Fruit fly (Drosophila melanogaster) whole organism, embryonic: ENCODE results near the gene ebd1.

Experiments used
- Awh ChIP-seq: fragments of 200-800 bp; sonication (Bioruptor generic); IDR thresholded peaks from 2 replicates; pipeline ENCODE4, ENCODE4 v1.3.6; 2022; ENCODE audit warnings: missing biosample characterization, missing genetic modification characterization
- B-H2 ChIP-seq: fragments of 200-800 bp; sonication (Bioruptor generic); optimal IDR thresholded peaks from 2 replicates; lab custom pipeline; 2018; ENCODE audit warnings: missing biosample characterization, mild to moderate bottlenecking, missing genetic modification characterization
- CG10267 ChIP-seq: fragments of 200-800 bp; sonication (Bioruptor generic); optimal IDR thresholded peaks from 2 replicates; lab custom pipeline; 2018; ENCODE audit warnings: missing biosample characterization, mild to moderate bottlenecking, missing genetic modification characterization, moderate library complexity
- CG10431 ChIP-seq: fragments of 200-800 bp; sonication (Bioruptor generic); optimal IDR thresholded peaks from 3 replicates; lab custom pipeline; 2018; ENCODE audit warnings: missing biosample characterization, mild to moderate bottlenecking, missing genetic modification characterization
- CG11398 ChIP-seq: fragments of 200-800 bp; sonication (Bioruptor generic); optimal IDR thresholded peaks from 2 replicates; lab custom pipeline; 2016; ENCODE audit warnings: missing biosample characterization, missing genetic modification characterization
- CG12299 ChIP-seq: fragments of 200-800 bp; sonication (Bioruptor generic); optimal IDR thresholded peaks from 2 replicates; lab custom pipeline; 2018; ENCODE audit warnings: missing biosample characterization, mild to moderate bottlenecking, missing genetic modification characterization
- CG12769 ChIP-seq: fragments of 200-800 bp; sonication (Bioruptor generic); optimal IDR thresholded peaks from 2 replicates; lab custom pipeline; 2019; ENCODE audit warnings: missing biosample characterization, mild to moderate bottlenecking, missing genetic modification characterization, moderate library complexity
- CG13123 ChIP-seq: fragments of 200-800 bp; sonication (Bioruptor generic); optimal IDR thresholded peaks from 2 replicates; lab custom pipeline; 2016; ENCODE audit warnings: missing biosample characterization, missing genetic modification characterization
- CG13296 ChIP-seq: fragments of 200-800 bp; sonication (Bioruptor generic); optimal IDR thresholded peaks from 3 replicates; lab custom pipeline; 2018; ENCODE audit warnings: missing biosample characterization, mild to moderate bottlenecking, missing genetic modification characterization
- CG13624 ChIP-seq: fragments of 200-800 bp; sonication (Bioruptor generic); optimal IDR thresholded peaks from 2 replicates; lab custom pipeline; 2016; ENCODE audit warnings: missing biosample characterization, missing genetic modification characterization
- CG13894 ChIP-seq: fragments of 200-800 bp; sonication (Bioruptor generic); optimal IDR thresholded peaks from 3 replicates; lab custom pipeline; 2018; ENCODE audit warnings: missing biosample characterization, mild to moderate bottlenecking, missing genetic modification characterization, moderate library complexity
- CG15269 ChIP-seq: fragments of 200-800 bp; sonication (Bioruptor generic); optimal IDR thresholded peaks from 2 replicates; lab custom pipeline; 2018; ENCODE audit warnings: missing biosample characterization, mild to moderate bottlenecking, missing genetic modification characterization, moderate library complexity
- CG16779 ChIP-seq: fragments of 200-800 bp; sonication (Bioruptor generic); IDR thresholded peaks from 2 replicates; pipeline ENCODE4 v1.3.6; 2022; ENCODE audit warnings: missing biosample characterization, missing genetic modification characterization
- CG17385 ChIP-seq: fragments of 200-800 bp; sonication (Bioruptor generic); optimal IDR thresholded peaks from 3 replicates; lab custom pipeline; 2018; ENCODE audit warnings: missing biosample characterization, mild to moderate bottlenecking, missing genetic modification characterization
- CG1792 ChIP-seq: fragments of 200-800 bp; sonication (Bioruptor generic); optimal IDR thresholded peaks from 2 replicates; lab custom pipeline; 2016; ENCODE audit warnings: missing biosample characterization, missing genetic modification characterization
- CG30403 ChIP-seq: fragments of 200-800 bp; sonication (Bioruptor generic); optimal IDR thresholded peaks from 3 replicates; lab custom pipeline; 2016; ENCODE audit warnings: missing biosample characterization, missing genetic modification characterization
- CG34376 ChIP-seq: fragments of 200-800 bp; sonication (Bioruptor generic); optimal IDR thresholded peaks from 2 replicates; lab custom pipeline; 2018; ENCODE audit warnings: missing biosample characterization, mild to moderate bottlenecking, missing genetic modification characterization
- CG4282 ChIP-seq: fragments of 200-800 bp; sonication (Bioruptor generic); optimal IDR thresholded peaks from 2 replicates; lab custom pipeline; 2016; ENCODE audit warnings: missing biosample characterization, missing genetic modification characterization
- CG4404 ChIP-seq: fragments of 200-800 bp; sonication (Bioruptor generic); IDR thresholded peaks from 2 replicates; pipeline ENCODE4 v1.3.6; 2022; ENCODE audit warnings: missing biosample characterization, missing genetic modification characterization
- CG5180 ChIP-seq: fragments of 200-800 bp; sonication (Bioruptor generic); optimal IDR thresholded peaks from 3 replicates; lab custom pipeline; 2017; ENCODE audit warnings: missing biosample characterization, missing genetic modification characterization, mild to moderate bottlenecking, moderate library complexity, missing genetic modification reagents
- CG7839 ChIP-seq: fragments of 200-800 bp; sonication (Bioruptor generic); optimal IDR thresholded peaks from 3 replicates; lab custom pipeline; 2018; ENCODE audit warnings: missing biosample characterization, mild to moderate bottlenecking, missing genetic modification characterization, moderate library complexity
- CG8924 ChIP-seq: fragments of 200-800 bp; optimal IDR thresholded peaks from 3 replicates; lab custom pipeline; 2019; ENCODE audit warnings: missing biosample characterization, mild to moderate bottlenecking, missing genetic modification characterization, moderate library complexity
- CrebB ChIP-seq: fragments of 200-800 bp; sonication (Bioruptor generic); optimal IDR thresholded peaks from 3 replicates; lab custom pipeline; 2018; ENCODE audit warnings: missing biosample characterization, mild to moderate bottlenecking, missing genetic modification characterization
- Dad ChIP-seq: fragments of 200-800 bp; sonication (Bioruptor generic); optimal IDR thresholded peaks from 3 replicates; lab custom pipeline; 2016; ENCODE audit warnings: missing biosample characterization, missing genetic modification characterization
- Fer1 ChIP-seq: fragments of 200-800 bp; sonication (Bioruptor generic); optimal IDR thresholded peaks from 2 replicates; lab custom pipeline; 2017; ENCODE audit warnings: missing biosample characterization, mild to moderate bottlenecking, missing genetic modification characterization
- Rx ChIP-seq: fragments of 200-800 bp; sonication (Bioruptor generic); IDR thresholded peaks from 2 replicates; pipeline ENCODE4 v1.3.6; 2022; ENCODE audit warnings: missing biosample characterization, missing genetic modification characterization
- Taf1 ChIP-seq: fragments of 200-800 bp; sonication (Bioruptor generic); IDR thresholded peaks from 2 replicates; pipeline ENCODE4 v1.3.6; 2022; ENCODE audit warnings: missing biosample characterization, missing genetic modification characterization
- Xbp1 ChIP-seq: fragments of 200-800 bp; sonication (Bioruptor generic); optimal IDR thresholded peaks from 3 replicates; lab custom pipeline; 2016; ENCODE audit warnings: missing biosample characterization, mild to moderate bottlenecking, missing genetic modification characterization
- aop ChIP-seq: fragments of 200-800 bp; sonication (Bioruptor generic); IDR thresholded peaks from 2 replicates; pipeline ENCODE4 v1.3.6; 2022; ENCODE audit warnings: missing biosample characterization, missing genetic modification characterization
- ase ChIP-seq: fragments of 200-800 bp; sonication (Bioruptor generic); IDR thresholded peaks from 3 replicates; pipeline ENCODE4 v1.3.6; 2022; ENCODE audit warnings: missing biosample characterization, missing genetic modification characterization
- bsh ChIP-seq, 2 experiments: fragments of 200-800 bp; sonication (Bioruptor generic); optimal IDR thresholded peaks; 2 replicates each; lab custom pipeline; 2017 to 2018; ENCODE audit warnings: mild to moderate bottlenecking in 2 of 2, missing biosample characterization in 2 of 2, missing genetic modification characterization in 2 of 2, moderate library complexity in 1 of 2
- da ChIP-seq: fragments of 200-800 bp; sonication (Bioruptor generic); optimal IDR thresholded peaks from 2 replicates; lab custom pipeline; 2016; ENCODE audit warnings: missing biosample characterization, missing genetic modification characterization
- dati ChIP-seq: fragments of 200-800 bp; sonication (Bioruptor generic); IDR thresholded peaks from 2 replicates; pipeline ENCODE4 v1.3.6; 2022; ENCODE audit warnings: missing biosample characterization, missing genetic modification characterization
- disco-r ChIP-seq: fragments of 200-800 bp; sonication (Bioruptor generic); optimal IDR thresholded peaks from 2 replicates; lab custom pipeline; 2016; ENCODE audit warnings: missing biosample characterization, missing genetic modification characterization
- dysf ChIP-seq: fragments of 200-800 bp; sonication (Bioruptor generic); IDR thresholded peaks from 3 replicates; pipeline ENCODE4 v1.3.6; 2022; ENCODE audit warnings: missing biosample characterization, missing genetic modification characterization
- ems ChIP-seq: fragments of 200-800 bp; sonication (Bioruptor generic); optimal IDR thresholded peaks from 3 replicates; lab custom pipeline; 2016; ENCODE audit warnings: missing biosample characterization, missing genetic modification characterization
- fd64A ChIP-seq: fragments of 200-800 bp; sonication (Bioruptor generic); optimal IDR thresholded peaks from 3 replicates; lab custom pipeline; 2018; ENCODE audit warnings: missing biosample characterization, mild to moderate bottlenecking, missing genetic modification characterization
- fru ChIP-seq: fragments of >200 bp; optimal IDR thresholded peaks from 2 replicates; lab custom pipeline; 2017
- gce ChIP-seq: fragments of 200-800 bp; sonication (Bioruptor generic); IDR thresholded peaks from 3 replicates; pipeline ENCODE4 v1.3.6; 2022; ENCODE audit warnings: missing biosample characterization, missing genetic modification characterization
- grau ChIP-seq: fragments of 200-800 bp; optimal IDR thresholded peaks from 3 replicates; lab custom pipeline; 2019; ENCODE audit warnings: missing biosample characterization, mild to moderate bottlenecking, missing genetic modification characterization, moderate library complexity
- gsb ChIP-seq: fragments of 200-800 bp; sonication (Bioruptor generic); IDR thresholded peaks from 2 replicates; pipeline ENCODE4 v1.3.6; 2022; ENCODE audit warnings: missing biosample characterization, missing genetic modification characterization
- h ChIP-seq: fragments of >200 bp; optimal IDR thresholded peaks from 2 replicates; lab custom pipeline; 2017
- ken ChIP-seq: fragments of 200-800 bp; sonication (Bioruptor generic); IDR thresholded peaks from 3 replicates; pipeline ENCODE4 v1.3.6; 2022; ENCODE audit warnings: missing biosample characterization, missing genetic modification characterization
- lab ChIP-seq: fragments of 200-800 bp; sonication (Bioruptor generic); optimal IDR thresholded peaks from 3 replicates; lab custom pipeline; 2017; ENCODE audit warnings: missing biosample characterization, missing genetic modification characterization, mild to moderate bottlenecking, moderate library complexity, missing genetic modification reagents
- mirr ChIP-seq: fragments of 200-800 bp; sonication (Bioruptor generic); optimal IDR thresholded peaks from 3 replicates; lab custom pipeline; 2018; ENCODE audit warnings: missing biosample characterization, mild to moderate bottlenecking, missing genetic modification characterization
- mld ChIP-seq: fragments of 200-800 bp; sonication (Bioruptor generic); IDR thresholded peaks from 3 replicates; pipeline ENCODE4 v1.3.6; 2022; ENCODE audit warnings: missing biosample characterization, missing genetic modification characterization; ENCODE audit not compliant: partially characterized antibody
- org-1 ChIP-seq: fragments of 200-800 bp; sonication (Bioruptor generic); optimal IDR thresholded peaks from 2 replicates; lab custom pipeline; 2017; ENCODE audit warnings: missing biosample characterization, missing genetic modification characterization
- sd ChIP-seq: fragments of 200-800 bp; sonication (Bioruptor generic); optimal IDR thresholded peaks from 3 replicates; lab custom pipeline; 2018; ENCODE audit warnings: missing biosample characterization, mild to moderate bottlenecking, missing genetic modification characterization, moderate library complexity
- tin ChIP-seq: fragments of 200-800 bp; sonication (Bioruptor generic); optimal IDR thresholded peaks from 3 replicates; lab custom pipeline; 2016; ENCODE audit warnings: missing biosample characterization, missing genetic modification characterization
- yki ChIP-seq: fragments of >200 bp; optimal IDR thresholded peaks from 3 replicates; lab custom pipeline; 2018
- zf30C ChIP-seq: fragments of 200-800 bp; sonication (Bioruptor generic); optimal IDR thresholded peaks from 3 replicates; lab custom pipeline; 2018; ENCODE audit warnings: missing biosample characterization, mild to moderate bottlenecking, missing genetic modification characterization

Gene ebd1

dm6 chr3L:681793-682369 lies 3.5 kb downstream of the ebd1 start (continued):
- TF ChIP-seq CG34376 (GFP tag; lab: Kevin White, UChicago) (peak; percentile 45), B-H2 (peak; percentile 82), da (GFP tag; lab: Kevin White, UChicago) (peak; percentile 7), CG1792 (peak; percentile 29), CG12299 (tag; lab: Kevin White, UChicago) (peak; percentile 46), CG7839 (tag; lab: Kevin White, UChicago) (peak; percentile 20), dysf (peak; percentile 19; the same call in 1 of the 3 replicates), Rx (GFP tag; lab: Robert Waterston, UW) (no peak), CG16779 (GFP tag; lab: Robert Waterston, UW) (no peak), CG10267 (tag; lab: Kevin White, UChicago) (peak; percentile 97), dati (GFP tag; lab: Robert Waterston, UW) (no peak), CG13296 (GFP tag; lab: Kevin White, UChicago) (peak; percentile 31), disco-r (GFP tag; lab: Kevin White, UChicago) (peak; percentile 19), CG11398 (peak; percentile 52), Awh (GFP tag; lab: Robert Waterston, UW) (no peak), CG13123 (GFP tag; lab: Kevin White, UChicago) (no peak), mirr (GFP tag; lab: Kevin White, UChicago) (peak; percentile 62), tin (GFP tag; lab: Kevin White, UChicago) (peak; percentile 44), Dad (GFP tag; lab: Kevin White, UChicago) (peak; percentile 63), bsh (GFP tag; optimal IDR thresholded peaks at IDR 0.05; lab: Kevin White, UChicago) (peak in 1 of 2 experiments; percentile 23), sd (tag; lab: Kevin White, UChicago) (peak; percentile 21), CrebB (tag; lab: Kevin White, UChicago) (peak; percentile 53), CG4404 (GFP tag; lab: Robert Waterston, UW) (0 out of 2 replicates have a peak, but pooled peaks have one; percentile 18), fd64A (GFP tag; lab: Kevin White, UChicago) (no peak), Taf1 (GFP tag; lab: Robert Waterston, UW) (no peak), ems (peak; percentile 25), zf30C (GFP tag; lab: Kevin White, UChicago) (peak; percentile 4), Fer1 (GFP tag; lab: Kevin White, UChicago) (peak; percentile 62), ase (GFP tag; lab: Robert Waterston, UW) (no peak), yki (no peak), h (no peak), CG12769 (tag; lab: Kevin White, UChicago) (peak; percentile 92), org-1 (GFP tag; lab: Kevin White, UChicago) (peak; percentile 32), CG13894 (tag; lab: Kevin White, UChicago) (peak; percentile 75), ken (GFP tag; lab: Robert Waterston, UW) (peak; percentile 51; the same call in 1 of the 3 replicates), CG13624 (GFP tag; lab: Kevin White, UChicago) (peak; percentile 17), CG17385 (GFP tag; lab: Kevin White, UChicago) (peak; percentile 35), CG4282 (peak; percentile 32), gce (GFP tag; lab: Robert Waterston, UW) (no peak), lab (peak; percentile 80), mld (GFP tag; lab: Robert Waterston, UW) (no peak), gsb (GFP tag; lab: Robert Waterston, UW) (no peak), CG8924 (tag; lab: Kevin White, UChicago) (peak; percentile 78), CG10431 (GFP tag; lab: Kevin White, UChicago) (peak; percentile 56), CG30403 (GFP tag; lab: Kevin White, UChicago) (peak; percentile 1), fru (lab: Kevin White, UChicago) (no peak), grau (tag; lab: Kevin White, UChicago) (peak; percentile 39), CG15269 (tag; lab: Kevin White, UChicago) (peak; percentile 4), Xbp1 (peak; percentile 30), aop (GFP tag; lab: Robert Waterston, UW) (no peak), CG5180 (GFP tag; lab: Kevin White, UChicago) (no peak)
